Fruit fly (Drosophila melanogaster): Measurements from ENCODE around the gene CG15601.
A peak's percentile ranks its signal among the peaks of the same experiment; 100 is the strongest.

Gene CG15601

DNA sequence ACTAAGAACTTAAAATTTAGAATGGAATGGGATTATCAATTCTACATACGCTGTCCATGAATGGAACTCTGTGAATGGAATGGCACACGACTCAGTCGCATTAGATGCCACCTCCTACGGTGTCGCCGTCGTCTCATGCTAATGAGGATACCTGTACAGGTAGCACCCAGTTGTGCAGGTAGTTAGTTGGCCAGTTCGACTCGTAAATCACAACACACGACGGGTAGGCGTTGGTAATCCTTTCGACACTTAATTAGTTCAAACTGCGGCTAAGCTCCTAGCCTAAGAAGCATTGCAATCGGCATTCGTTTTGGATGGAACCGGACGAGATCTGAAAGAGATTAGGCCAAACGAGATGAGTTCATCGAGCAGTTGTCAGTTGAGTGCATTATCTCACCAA, 26.0 kb upstream of the CG15601 start:
- no peak for TF ChIP-seq fd96Ca (GFP tag; IDR thresholded peaks at IDR 0.05)
- no peak for TF ChIP-seq rn (GFP tag; IDR thresholded peaks at IDR 0.05)
- no peak for TF ChIP-seq D1 (tag; optimal IDR thresholded peaks at IDR 0.05)
- no peak for TF ChIP-seq CG17806 (tag; optimal IDR thresholded peaks at IDR 0.05)
- TF ChIP-seq CG4496 (GFP tag; IDR thresholded peaks at IDR 0.05), result no peak
- TF ChIP-seq CG12605 (GFP tag; IDR thresholded peaks at IDR 0.05), result no peak
- no peak for TF ChIP-seq CG8301 (tag; optimal IDR thresholded peaks at IDR 0.05)
- TF ChIP-seq CG13204 (GFP tag; optimal IDR thresholded peaks at IDR 0.05), result no peak
- TF ChIP-seq EcR (GFP tag; optimal IDR thresholded peaks at IDR 0.05), result no peak
- no peak for TF ChIP-seq CG8159 (tag; optimal IDR thresholded peaks at IDR 0.05)
- no peak for TF ChIP-seq gl (tag; optimal IDR thresholded peaks at IDR 0.05)
- TF ChIP-seq Ets98B (GFP tag; IDR thresholded peaks at IDR 0.05), result no peak
- TF ChIP-seq CG9948 (tag; optimal IDR thresholded peaks at IDR 0.05), result no peak
- TF ChIP-seq CG14655 (GFP tag; optimal IDR thresholded peaks at IDR 0.05), result no peak
- no peak for TF ChIP-seq CG32121 (GFP tag; IDR thresholded peaks at IDR 0.05)
- no peak for TF ChIP-seq CG15710 (tag; optimal IDR thresholded peaks at IDR 0.05)
- no peak for TF ChIP-seq Snoo (tag; optimal IDR thresholded peaks at IDR 0.05)
- no peak for TF ChIP-seq CG34367 (tag; optimal IDR thresholded peaks at IDR 0.05)
- TF ChIP-seq CG10348 (GFP tag; IDR thresholded peaks at IDR 0.05), result no peak

DNA sequence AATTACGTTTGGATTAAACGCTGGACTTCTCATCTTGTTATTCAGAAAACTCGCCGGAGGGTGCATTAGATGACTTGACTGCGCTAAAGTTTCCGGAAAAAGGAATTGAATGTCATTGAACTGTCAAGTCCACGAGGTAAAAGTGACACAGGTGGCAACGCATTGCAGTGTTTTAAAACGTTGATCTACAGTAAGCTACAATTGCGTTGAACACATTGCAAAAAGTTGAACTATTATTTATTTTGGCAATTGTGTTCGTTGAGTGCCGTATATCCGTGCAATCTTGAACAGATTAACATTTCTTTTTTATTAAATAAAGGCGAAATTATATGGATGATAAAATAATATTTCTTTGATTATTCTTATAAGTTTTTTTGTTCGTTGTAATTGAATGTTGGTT, 21.7 kb upstream of the CG15601 start, which contains the start of gene CG15599:
Gene CG15599 (minus strand): TSS at position 101 of the 400 bp plus-strand sequence.
- TF ChIP-seq CG8159 (tag; optimal IDR thresholded peaks at IDR 0.05) (no peak), CG14655 (GFP tag; optimal IDR thresholded peaks at IDR 0.05) (no peak)

DNA sequence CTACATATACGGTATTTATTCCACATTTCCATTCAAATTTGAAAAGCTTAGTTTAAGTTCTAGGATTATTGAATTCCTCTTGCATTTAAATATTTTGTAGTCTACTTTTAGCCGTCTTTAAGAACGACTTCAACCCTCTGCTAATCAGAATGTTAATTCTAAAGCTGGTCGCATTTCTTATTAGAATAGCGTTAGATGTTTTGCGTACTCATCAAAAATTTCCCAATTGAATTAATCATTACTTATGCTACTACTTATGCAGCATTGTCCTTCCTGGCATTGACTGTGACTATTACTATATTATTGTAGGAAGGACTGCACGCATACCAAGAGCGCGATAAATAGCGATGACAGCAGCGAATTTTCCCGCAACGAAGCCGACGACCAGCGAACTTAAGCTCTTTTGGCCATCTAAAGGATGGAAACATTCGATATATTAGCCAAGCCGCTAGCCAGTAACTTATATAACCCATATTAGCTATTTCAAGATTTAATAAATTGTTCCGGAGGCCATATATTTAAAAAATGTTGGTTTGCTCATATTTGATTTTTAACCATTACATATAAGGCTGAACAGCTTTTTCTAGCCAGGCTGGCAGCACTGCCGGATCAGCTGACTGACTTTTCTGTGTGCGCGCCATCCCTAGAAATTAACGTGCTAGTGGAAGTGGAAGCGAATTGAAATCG, 13.4 kb upstream of the CG15601 start, which contains the start of gene CG8128:
Gene CG8128 (plus strand): TSS at position 641 of the 687 bp plus-strand sequence.
- TF ChIP-seq Ets98B (GFP tag; IDR thresholded peaks at IDR 0.05) (no peak), Snoo (tag; optimal IDR thresholded peaks at IDR 0.05) (no peak), CG4496 (GFP tag; IDR thresholded peaks at IDR 0.05) (peak; percentile 29; the same call in 2 of the 3 replicates), CG10348 (GFP tag; IDR thresholded peaks at IDR 0.05) (no peak), Pif1A (GFP tag; optimal IDR thresholded peaks at IDR 0.05) (no peak), D1 (tag; optimal IDR thresholded peaks at IDR 0.05) (peak; percentile 41), CG12605 (GFP tag; IDR thresholded peaks at IDR 0.05) (no peak), CG13204 (GFP tag; optimal IDR thresholded peaks at IDR 0.05) (no peak), fd96Ca (GFP tag; IDR thresholded peaks at IDR 0.05) (no peak), rn (GFP tag; IDR thresholded peaks at IDR 0.05) (no peak)

DNA sequence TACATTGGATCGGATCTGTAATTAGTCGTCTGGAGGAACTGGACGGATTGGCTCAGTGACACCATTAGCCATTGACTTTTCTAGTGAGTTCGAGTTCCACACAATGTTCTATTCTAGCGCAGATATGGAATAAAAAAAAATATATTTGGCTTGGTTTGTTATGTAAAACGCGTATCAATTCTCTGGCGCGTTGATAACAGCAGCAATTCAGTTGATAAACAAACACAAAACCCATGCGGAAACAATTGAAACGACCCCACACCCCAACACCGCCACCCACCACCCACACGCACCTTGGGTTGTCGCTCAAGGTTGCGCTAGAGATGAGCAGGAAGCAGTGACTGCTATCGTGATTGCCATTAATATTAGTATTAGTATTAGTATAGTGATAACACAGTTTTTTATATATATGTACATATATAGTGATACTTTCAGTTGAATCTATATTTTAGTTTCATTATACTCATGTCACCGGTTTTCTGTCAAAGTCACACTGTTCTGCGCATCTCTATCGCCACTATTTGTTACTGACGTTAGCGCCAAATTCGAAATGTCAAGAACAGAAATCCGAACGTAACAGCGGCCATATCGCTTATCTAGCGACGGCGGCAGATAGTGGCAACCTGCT, 12.8 kb upstream of the CG15601 start:
- TF ChIP-seq fd96Ca (GFP tag; IDR thresholded peaks at IDR 0.05), result peak; percentile 90
- TF ChIP-seq rn (GFP tag; IDR thresholded peaks at IDR 0.05), result peak; percentile 76
- peak; percentile 92 for TF ChIP-seq Ets98B (GFP tag; IDR thresholded peaks at IDR 0.05)
- peak; percentile 84 for TF ChIP-seq Snoo (tag; optimal IDR thresholded peaks at IDR 0.05)
- TF ChIP-seq CG8301 (tag; optimal IDR thresholded peaks at IDR 0.05), result peak; percentile 89
- TF ChIP-seq CG32121 (GFP tag; IDR thresholded peaks at IDR 0.05), result peak; percentile 95
- TF ChIP-seq CG9948 (tag; optimal IDR thresholded peaks at IDR 0.05), result peak; percentile 84
- TF ChIP-seq CG17806 (tag; optimal IDR thresholded peaks at IDR 0.05), result peak; percentile 86
- TF ChIP-seq CG15710 (tag; optimal IDR thresholded peaks at IDR 0.05), result peak; percentile 82
- TF ChIP-seq CG14655 (GFP tag; optimal IDR thresholded peaks at IDR 0.05), result peak; percentile 92
- TF ChIP-seq CG4496 (GFP tag; IDR thresholded peaks at IDR 0.05), result peak; percentile 94
- TF ChIP-seq CG12605 (GFP tag; IDR thresholded peaks at IDR 0.05), result peak; percentile 64
- peak; percentile 2 for TF ChIP-seq EcR (GFP tag; optimal IDR thresholded peaks at IDR 0.05)
- no peak for TF ChIP-seq Pif1A (GFP tag; optimal IDR thresholded peaks at IDR 0.05)
- peak; percentile 83 for TF ChIP-seq Pif1B (GFP tag; optimal IDR thresholded peaks at IDR 0.05)
- TF ChIP-seq CG10348 (GFP tag; IDR thresholded peaks at IDR 0.05), result peak; percentile 67
- TF ChIP-seq CG34367 (tag; optimal IDR thresholded peaks at IDR 0.05), result peak; percentile 75
- peak; percentile 67 for TF ChIP-seq D1 (tag; optimal IDR thresholded peaks at IDR 0.05)
- peak; percentile 76 for TF ChIP-seq gl (tag; optimal IDR thresholded peaks at IDR 0.05)
- TF ChIP-seq CG8159 (tag; optimal IDR thresholded peaks at IDR 0.05), result peak; percentile 88
- TF ChIP-seq CG13204 (GFP tag; optimal IDR thresholded peaks at IDR 0.05), result no peak

DNA sequence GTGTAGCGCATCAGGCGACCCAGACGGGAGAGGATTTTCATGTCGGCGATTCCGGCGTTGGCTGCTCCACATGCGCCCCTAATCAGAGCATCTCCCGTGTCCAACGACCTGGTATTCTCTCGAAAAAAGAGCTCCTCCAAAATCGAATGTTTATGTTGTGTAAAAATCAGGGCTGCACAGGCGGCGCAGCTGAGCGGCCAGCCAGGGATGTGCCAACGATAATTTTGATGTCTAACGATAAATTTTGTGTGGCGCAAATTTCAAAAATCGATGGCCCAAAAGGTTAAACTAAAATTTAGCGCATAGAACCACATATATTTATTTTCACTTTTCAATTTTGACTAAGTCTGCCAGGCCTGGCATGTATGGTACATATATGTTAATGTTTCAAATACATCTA, 9.4 kb upstream of the CG15601 start, which contains the start of gene CG9240:
Gene CG9240 (minus strand): TSS at position 213 of the 400 bp plus-strand sequence.
- no peak for TF ChIP-seq CG8301 (tag; optimal IDR thresholded peaks at IDR 0.05)
- TF ChIP-seq D1 (tag; optimal IDR thresholded peaks at IDR 0.05), result no peak
- no peak for TF ChIP-seq Ets98B (GFP tag; IDR thresholded peaks at IDR 0.05)
- no peak for TF ChIP-seq CG8159 (tag; optimal IDR thresholded peaks at IDR 0.05)
- no peak for TF ChIP-seq CG12605 (GFP tag; IDR thresholded peaks at IDR 0.05)
- TF ChIP-seq CG15710 (tag; optimal IDR thresholded peaks at IDR 0.05), result no peak
- TF ChIP-seq Snoo (tag; optimal IDR thresholded peaks at IDR 0.05), result no peak
- no peak for TF ChIP-seq CG9948 (tag; optimal IDR thresholded peaks at IDR 0.05)
- no peak for TF ChIP-seq CG17806 (tag; optimal IDR thresholded peaks at IDR 0.05)
- TF ChIP-seq CG4496 (GFP tag; IDR thresholded peaks at IDR 0.05), result no peak
- no peak for TF ChIP-seq CG10348 (GFP tag; IDR thresholded peaks at IDR 0.05)
- TF ChIP-seq CG14655 (GFP tag; optimal IDR thresholded peaks at IDR 0.05), result no peak
- TF ChIP-seq EcR (GFP tag; optimal IDR thresholded peaks at IDR 0.05), result no peak
- TF ChIP-seq CG13204 (GFP tag; optimal IDR thresholded peaks at IDR 0.05), result no peak
- no peak for TF ChIP-seq fd96Ca (GFP tag; IDR thresholded peaks at IDR 0.05)
